Worm (Caenorhabditis elegans): ENCODE results near the gene dhs-5.

Gene dhs-5

DNA sequence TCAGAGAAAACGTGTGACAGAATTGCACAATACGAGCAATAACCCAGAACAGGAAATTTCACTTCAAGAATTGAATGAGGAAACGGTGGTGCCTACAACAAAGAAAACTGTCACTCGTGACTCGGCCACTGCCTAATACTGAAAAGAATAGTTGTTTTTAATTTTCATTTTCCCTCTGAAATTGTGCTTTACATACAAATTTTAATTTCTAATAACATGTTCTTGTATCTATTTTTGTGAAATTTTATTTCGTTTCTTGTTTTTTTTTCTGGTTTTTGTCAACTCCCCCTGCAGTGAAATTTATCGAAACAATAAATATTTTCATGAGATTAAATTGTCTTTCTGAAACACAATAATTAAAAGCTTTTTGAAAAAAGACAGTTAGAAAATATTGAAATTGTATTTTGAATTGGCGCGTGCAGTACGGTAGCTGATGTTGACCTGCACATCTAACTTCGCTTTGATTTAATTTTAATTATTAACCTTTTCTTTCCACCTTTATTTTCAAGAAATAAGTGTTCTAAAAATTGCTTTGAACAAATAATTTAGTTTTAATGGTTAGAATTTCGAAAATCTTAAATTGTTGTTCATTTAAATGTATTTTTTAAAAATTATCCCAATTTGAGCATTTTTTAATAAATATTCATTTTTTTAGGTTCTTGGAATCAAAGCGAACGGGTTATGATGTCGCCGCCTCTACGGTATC is 2.2 kb downstream of the dhs-5 start, which contains the start of gene daz-1:
Gene daz-1 (plus strand): TSS at position 656 of the 706 bp plus-strand sequence.
- no peak for TF ChIP-seq B0310.2 (tag; optimal IDR thresholded peaks at IDR 0.05)
- TF ChIP-seq F13C5.2 (tag; optimal IDR thresholded peaks at IDR 0.05): no peak
- TF ChIP-seq hmg-4 (GFP tag; optimal IDR thresholded peaks at IDR 0.05): no peak
- no peak for TF ChIP-seq scrt-1 (GFP tag; IDR thresholded peaks at IDR 0.05)
- TF ChIP-seq hmbx-1 (tag; optimal IDR thresholded peaks at IDR 0.05): no peak
- TF ChIP-seq flt-1 (GFP tag; IDR thresholded peaks at IDR 0.05): no peak
- TF ChIP-seq pes-1 (GFP tag; IDR thresholded peaks at IDR 0.05): no peak
- no peak for TF ChIP-seq ets-7 (tag; optimal IDR thresholded peaks at IDR 0.05)

DNA sequence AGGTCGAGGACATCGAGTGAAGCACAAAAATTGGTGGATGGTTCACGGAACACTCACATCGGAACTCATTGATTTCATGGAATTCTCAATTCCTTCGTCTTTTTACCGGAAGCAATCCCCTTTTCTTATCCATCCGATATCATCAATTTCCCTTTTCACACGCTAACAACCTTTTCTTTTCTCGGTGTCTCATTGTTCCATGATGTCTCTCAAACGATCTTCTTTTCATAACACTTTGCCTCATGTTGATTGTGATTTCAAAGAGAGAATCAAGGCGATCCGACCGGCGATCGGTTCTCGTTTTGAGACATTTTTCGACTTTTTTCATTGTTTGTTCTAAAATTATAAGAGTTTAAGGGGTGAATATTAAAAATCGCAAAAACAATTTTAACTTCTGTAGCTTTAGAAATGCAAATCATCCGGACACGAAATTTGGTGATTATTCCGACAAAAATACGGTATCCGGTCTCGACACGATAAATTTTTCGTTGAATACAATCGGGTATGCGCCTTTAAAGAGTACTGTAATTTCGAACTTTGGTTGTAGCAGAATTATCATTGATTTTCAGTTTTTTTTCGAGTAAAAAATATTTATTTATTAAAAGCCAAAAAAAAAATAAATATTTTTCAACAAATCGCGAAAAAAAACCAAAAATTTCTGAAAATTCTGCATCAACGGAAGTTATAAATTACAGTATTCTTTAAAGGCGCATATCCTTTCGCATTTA is 5.2 kb downstream of the dhs-5 start:
- TF ChIP-seq scrt-1 (GFP tag; IDR thresholded peaks at IDR 0.05) (no peak), tra-4 (tag; optimal IDR thresholded peaks at IDR 0.05) (no peak), sea-1 (GFP tag; conservative IDR thresholded peaks at IDR 0.05) (no peak), tbx-37 (GFP tag; conservative IDR thresholded peaks at IDR 0.05) (no peak)

DNA sequence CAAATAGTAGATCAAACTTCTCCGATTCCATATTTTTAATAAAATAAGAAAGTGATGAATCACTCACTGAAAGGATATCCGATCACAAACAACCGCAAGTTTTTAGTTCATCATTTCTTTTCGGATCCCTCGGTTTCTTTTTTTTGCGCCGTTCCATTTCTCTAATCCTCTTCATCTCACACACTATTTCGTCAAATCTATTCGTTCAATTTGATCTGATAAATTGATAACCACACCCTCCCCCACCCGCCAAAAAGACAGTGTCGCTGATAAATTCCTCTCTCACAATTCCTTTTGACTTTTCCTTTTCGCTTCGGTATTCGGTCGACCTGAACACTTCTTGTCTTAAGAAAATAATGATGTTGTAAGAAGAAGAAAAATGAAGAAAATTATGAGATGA is 5.9 kb downstream of the dhs-5 start:
- TF ChIP-seq hmbx-1 (tag; optimal IDR thresholded peaks at IDR 0.05) (no peak), sea-1 (GFP tag; conservative IDR thresholded peaks at IDR 0.05) (no peak), aly-1 (tag; optimal IDR thresholded peaks at IDR 0.05) (no peak), tbx-11 (GFP tag; IDR thresholded peaks at IDR 0.05) (no peak), hmg-4 (GFP tag; optimal IDR thresholded peaks at IDR 0.05) (no peak), scrt-1 (GFP tag; IDR thresholded peaks at IDR 0.05) (no peak)

DNA sequence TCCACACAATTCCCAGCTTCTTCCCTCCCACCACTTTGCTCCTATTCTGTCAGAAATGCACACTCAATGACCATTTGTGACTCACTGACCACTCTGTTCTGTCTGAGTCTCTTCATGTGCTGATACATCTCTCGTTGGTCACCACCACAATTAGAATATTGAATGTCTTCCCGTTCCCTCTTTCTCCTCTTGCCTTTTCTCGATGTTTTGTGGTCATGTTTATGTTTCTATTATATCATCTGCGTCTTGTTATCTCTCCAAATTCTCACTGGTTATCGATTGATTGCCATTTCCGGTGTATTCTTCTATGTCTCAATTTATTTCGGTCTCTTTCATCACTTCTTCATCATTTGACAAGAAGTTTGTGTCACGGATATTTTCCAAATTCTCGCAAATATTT is 7.3 kb downstream of the dhs-5 start:
- TF ChIP-seq hmbx-1 (tag; optimal IDR thresholded peaks at IDR 0.05) (no peak), flt-1 (GFP tag; IDR thresholded peaks at IDR 0.05) (no peak), aly-1 (tag; optimal IDR thresholded peaks at IDR 0.05) (no peak), tra-4 (tag; optimal IDR thresholded peaks at IDR 0.05) (no peak)

DNA sequence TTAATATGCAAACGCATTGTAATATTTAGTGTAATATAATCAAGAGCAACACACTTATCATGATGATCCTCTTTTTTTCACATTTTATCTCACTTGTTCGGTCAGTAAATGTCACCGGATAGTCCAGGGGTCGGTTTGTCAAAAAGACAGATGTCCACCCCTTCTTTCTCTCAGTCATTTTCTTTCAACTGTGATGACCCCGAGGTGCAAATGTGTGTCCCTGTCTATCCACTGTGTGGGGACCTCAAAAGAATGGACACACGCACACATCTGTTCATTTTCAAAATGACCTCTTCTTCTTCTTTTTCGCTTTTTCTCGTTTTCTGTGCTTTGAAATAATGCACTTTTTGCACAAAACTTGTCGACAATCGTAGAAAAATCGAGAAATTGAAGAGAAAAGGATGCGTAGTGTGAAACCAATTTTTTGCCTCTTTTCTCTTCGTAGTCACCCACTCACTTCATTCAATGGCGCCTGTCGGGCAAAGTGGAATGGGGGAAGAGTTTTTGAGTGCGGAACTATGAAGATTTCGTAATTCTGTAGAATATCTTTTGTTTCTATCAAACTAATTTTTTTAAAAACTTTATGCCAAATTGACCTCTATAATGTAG is 10.1 kb downstream of the dhs-5 start:
- TF ChIP-seq pes-1 (GFP tag; IDR thresholded peaks at IDR 0.05) (no peak), tbx-37 (GFP tag; conservative IDR thresholded peaks at IDR 0.05) (0 out of 2 replicates have a peak, but pooled peaks have one; percentile 10), F13C5.2 (tag; optimal IDR thresholded peaks at IDR 0.05) (peak; percentile 5), hmg-4 (GFP tag; optimal IDR thresholded peaks at IDR 0.05) (peak; percentile 47)

DNA sequence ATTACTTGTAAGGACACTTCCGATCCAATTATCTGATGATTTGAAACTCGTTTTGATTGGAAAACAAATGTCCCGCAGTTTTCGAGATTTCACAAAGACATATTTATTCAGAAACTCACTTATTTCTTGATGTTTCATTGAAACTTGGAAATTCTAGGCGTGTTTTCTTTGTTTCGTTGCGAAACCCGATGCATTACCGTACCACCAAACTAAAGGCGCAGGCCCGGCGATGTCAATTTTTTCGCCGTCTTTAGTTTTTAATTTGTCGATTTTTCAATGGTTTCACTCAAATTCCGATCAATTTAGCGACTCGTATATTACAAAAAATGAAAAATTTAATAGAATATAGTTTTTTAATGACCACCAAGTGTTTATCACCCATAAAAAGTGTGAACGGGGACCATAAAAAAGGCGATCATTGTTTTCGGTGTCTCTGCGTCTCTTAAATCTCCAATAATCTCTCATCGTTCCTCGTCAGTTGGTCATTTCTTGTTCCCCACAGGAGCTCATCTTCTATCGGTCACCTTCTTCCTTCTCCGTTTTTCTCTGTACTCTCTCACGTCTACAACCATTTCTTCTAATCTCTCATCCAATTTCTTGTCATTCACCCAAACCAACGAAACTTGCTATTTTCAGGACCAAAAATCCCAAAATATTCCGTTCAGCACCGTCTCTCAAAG is 12.2 kb downstream of the dhs-5 start, which contains the start of gene clr-1:
Gene clr-1 (plus strand): TSS at position 630 of the 680 bp plus-strand sequence.
- TF ChIP-seq tra-4 (tag; optimal IDR thresholded peaks at IDR 0.05): no peak
- no peak for TF ChIP-seq pes-1 (GFP tag; IDR thresholded peaks at IDR 0.05)
- no peak for TF ChIP-seq ets-7 (tag; optimal IDR thresholded peaks at IDR 0.05)
- no peak for TF ChIP-seq aly-1 (tag; optimal IDR thresholded peaks at IDR 0.05)
- no peak for TF ChIP-seq hmg-4 (GFP tag; optimal IDR thresholded peaks at IDR 0.05)
- no peak for TF ChIP-seq hnd-1 (tag; optimal IDR thresholded peaks at IDR 0.05)
- no peak for TF ChIP-seq tbx-37 (GFP tag; conservative IDR thresholded peaks at IDR 0.05)
- TF ChIP-seq flt-1 (GFP tag; IDR thresholded peaks at IDR 0.05): no peak
- no peak for TF ChIP-seq scrt-1 (GFP tag; IDR thresholded peaks at IDR 0.05)
- TF ChIP-seq ceh-13 (GFP tag; optimal IDR thresholded peaks at IDR 0.05): no peak

DNA sequence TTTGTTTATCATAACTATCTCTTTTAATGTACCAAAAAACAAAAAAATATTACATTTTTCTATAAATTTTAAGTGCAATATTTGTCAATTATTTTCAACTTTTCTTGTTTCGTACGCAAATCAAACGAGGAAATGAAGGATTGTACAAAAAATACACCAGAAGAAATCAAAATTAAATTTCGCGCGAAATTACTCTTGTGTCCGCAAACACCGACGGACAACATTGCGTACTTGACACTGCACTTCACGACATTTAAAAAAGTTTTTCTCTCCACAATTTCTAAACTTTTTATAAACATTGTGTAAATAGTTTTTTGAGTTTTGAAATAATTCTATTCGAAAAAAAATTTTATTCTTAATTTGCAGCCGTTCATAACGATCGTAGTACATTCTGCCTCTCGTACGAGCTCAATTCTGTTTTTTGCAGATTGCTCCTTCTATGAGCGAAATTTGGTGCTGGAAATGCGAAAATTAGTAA is 20.3 kb downstream of the dhs-5 start, which contains the start of gene mrps-16:
Gene mrps-16 (plus strand): TSS at position 428 of the 478 bp plus-strand sequence.
- no peak for TF ChIP-seq hmg-4 (GFP tag; optimal IDR thresholded peaks at IDR 0.05)
- 0 out of 2 replicates have a peak, but pooled peaks have one; percentile 25 for TF ChIP-seq pes-1 (GFP tag; IDR thresholded peaks at IDR 0.05)
- peak; percentile 68 for TF ChIP-seq F13C5.2 (tag; optimal IDR thresholded peaks at IDR 0.05)

DNA sequence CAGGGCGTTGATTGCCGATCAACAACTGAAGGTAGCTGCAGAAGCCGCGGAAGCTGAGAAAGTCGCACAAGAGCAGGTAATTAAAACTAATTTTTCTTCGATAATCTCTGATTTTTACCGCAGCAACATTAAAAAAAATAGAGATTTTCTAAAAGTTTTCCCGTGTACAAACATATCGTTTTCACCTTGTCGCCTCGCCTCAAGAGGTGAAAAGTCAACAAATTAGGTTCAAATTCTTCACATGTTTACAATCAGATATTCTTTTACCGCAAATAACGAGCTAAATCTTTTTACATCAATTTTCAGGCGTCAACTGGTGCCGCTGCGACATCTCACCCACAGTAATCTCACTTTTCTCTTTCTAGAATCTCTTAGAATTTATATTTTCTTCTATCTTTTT is 21.3 kb downstream of the dhs-5 start, which contains the start of gene ilcr-2:
Gene ilcr-2 (plus strand): TSS at position 301 of the 400 bp plus-strand sequence.
- TF ChIP-seq pes-1 (GFP tag; IDR thresholded peaks at IDR 0.05): no peak
- TF ChIP-seq ets-7 (tag; optimal IDR thresholded peaks at IDR 0.05): no peak
- no peak for TF ChIP-seq hmbx-1 (tag; optimal IDR thresholded peaks at IDR 0.05)
- no peak for TF ChIP-seq hmg-4 (GFP tag; optimal IDR thresholded peaks at IDR 0.05)
- TF ChIP-seq scrt-1 (GFP tag; IDR thresholded peaks at IDR 0.05): no peak
- TF ChIP-seq aly-1 (tag; optimal IDR thresholded peaks at IDR 0.05): no peak
- no peak for TF ChIP-seq ceh-13 (GFP tag; optimal IDR thresholded peaks at IDR 0.05)
- no peak for TF ChIP-seq F13C5.2 (tag; optimal IDR thresholded peaks at IDR 0.05)
- TF ChIP-seq flt-1 (GFP tag; IDR thresholded peaks at IDR 0.05): no peak
- TF ChIP-seq sea-1 (GFP tag; conservative IDR thresholded peaks at IDR 0.05): no peak
- no peak for TF ChIP-seq hnd-1 (tag; optimal IDR thresholded peaks at IDR 0.05)
- TF ChIP-seq ama-1 (optimal IDR thresholded peaks at IDR 0.05): no peak
- no peak for TF ChIP-seq B0310.2 (tag; optimal IDR thresholded peaks at IDR 0.05)
- no peak for TF ChIP-seq tbx-11 (GFP tag; IDR thresholded peaks at IDR 0.05)
- no peak for TF ChIP-seq tbx-37 (GFP tag; conservative IDR thresholded peaks at IDR 0.05)
- no peak for TF ChIP-seq ceh-36 (tag; optimal IDR thresholded peaks at IDR 0.05)
- TF ChIP-seq tra-4 (tag; optimal IDR thresholded peaks at IDR 0.05): no peak

Data from whole organism, early embryonic.